Fruit fly (Drosophila melanogaster): ENCODE measurements around the gene Mkp.

- no peak for TF ChIP-seq Vsx1 (GFP tag; optimal IDR thresholded peaks at IDR 0.05)
- no peak for TF ChIP-seq peb (GFP tag; IDR thresholded peaks at IDR 0.05)
- TF ChIP-seq Meics (GFP tag; optimal IDR thresholded peaks at IDR 0.05), result peak; percentile 8
- no peak for TF ChIP-seq Sox102F (GFP tag; optimal IDR thresholded peaks at IDR 0.05)
- no peak for TF ChIP-seq CG11085 (GFP tag; IDR thresholded peaks at IDR 0.05)
- TF ChIP-seq CG17802 (tag; optimal IDR thresholded peaks at IDR 0.05), result no peak
- no peak for TF ChIP-seq Ets97D (GFP tag; optimal IDR thresholded peaks at IDR 0.05)
- no peak for TF ChIP-seq Gug (GFP tag; IDR thresholded peaks at IDR 0.05)
- no peak for TF ChIP-seq Ets65A (GFP tag)
- no peak for TF ChIP-seq CG31441 (GFP tag; IDR thresholded peaks at IDR 0.05)
- no peak for TF ChIP-seq gfzf (GFP tag; optimal IDR thresholded peaks at IDR 0.05)
- no peak for TF ChIP-seq crc (GFP tag; optimal IDR thresholded peaks at IDR 0.05)
- TF ChIP-seq Chrac-16 (GFP tag; optimal IDR thresholded peaks at IDR 0.05), result no peak
- no peak for TF ChIP-seq CG2889 (GFP tag; IDR thresholded peaks at IDR 0.05)
Observed at dm6 chr3L:160446-161094, 23.8 kb downstream of the Mkp start.

All from whole organism, embryonic.